Worm (Caenorhabditis elegans): ENCODE results near the gene Y53F4B.23.

ce11 chrII:15158364-15158763 is 34.1 kb downstream of the Y53F4B.23 start:
- TF ChIP-seq nhr-2 (tag; optimal IDR thresholded peaks at IDR 0.05) (no peak), lin-13 (tag; optimal IDR thresholded peaks at IDR 0.05) (no peak), ztf-11 (tag; optimal IDR thresholded peaks at IDR 0.05) (no peak), lsy-2 (tag; optimal IDR thresholded peaks at IDR 0.05) (no peak), nhr-12 (tag; optimal IDR thresholded peaks at IDR 0.05) (no peak), unc-62 (GFP tag; optimal IDR thresholded peaks at IDR 0.05) (no peak)
